Fruit fly (Drosophila melanogaster): ENCODE measurements around the gene CG33986.

Gene CG33986

dm6 chr3L:15544455-15545415 is 19.7 kb upstream of the CG33986 start:
- peak; percentile 44 for TF ChIP-seq CG8301 (tag; optimal IDR thresholded peaks at IDR 0.05)
- no peak for TF ChIP-seq D1 (tag; optimal IDR thresholded peaks at IDR 0.05)
- TF ChIP-seq Snoo (tag; optimal IDR thresholded peaks at IDR 0.05), result peak; percentile 24
- no peak for TF ChIP-seq gl (tag; optimal IDR thresholded peaks at IDR 0.05)
- TF ChIP-seq CG14655 (GFP tag; optimal IDR thresholded peaks at IDR 0.05), result peak; percentile 60
- no peak for TF ChIP-seq CG9948 (tag; optimal IDR thresholded peaks at IDR 0.05)
- no peak for TF ChIP-seq CG15710 (tag; optimal IDR thresholded peaks at IDR 0.05)
- peak; percentile 20 for TF ChIP-seq Pif1A (GFP tag; optimal IDR thresholded peaks at IDR 0.05)
- peak; percentile 11; the same call in 1 of the 2 replicates for TF ChIP-seq Ets98B (GFP tag; IDR thresholded peaks at IDR 0.05)
- TF ChIP-seq CG4496 (GFP tag; IDR thresholded peaks at IDR 0.05), result peak; percentile 15; the same call in 1 of the 3 replicates
- no peak for TF ChIP-seq CG13204 (GFP tag; optimal IDR thresholded peaks at IDR 0.05)
- TF ChIP-seq EcR (GFP tag; optimal IDR thresholded peaks at IDR 0.05), result peak; percentile 72
- no peak for TF ChIP-seq CG12605 (GFP tag; IDR thresholded peaks at IDR 0.05)
- TF ChIP-seq CG8159 (tag; optimal IDR thresholded peaks at IDR 0.05), result no peak
- TF ChIP-seq CG32121 (GFP tag; IDR thresholded peaks at IDR 0.05), result no peak
- TF ChIP-seq rn (GFP tag; IDR thresholded peaks at IDR 0.05), result no peak

dm6 chr3L:15543467-15543866 is 18.4 kb upstream of the CG33986 start:
- TF ChIP-seq Pif1A (GFP tag; optimal IDR thresholded peaks at IDR 0.05), result no peak
- TF ChIP-seq rn (GFP tag; IDR thresholded peaks at IDR 0.05), result no peak
- no peak for TF ChIP-seq CG4496 (GFP tag; IDR thresholded peaks at IDR 0.05)
- no peak for TF ChIP-seq EcR (GFP tag; optimal IDR thresholded peaks at IDR 0.05)
- no peak for TF ChIP-seq CG10348 (GFP tag; IDR thresholded peaks at IDR 0.05)
- no peak for TF ChIP-seq CG17806 (tag; optimal IDR thresholded peaks at IDR 0.05)
- TF ChIP-seq CG12605 (GFP tag; IDR thresholded peaks at IDR 0.05), result no peak
- TF ChIP-seq D1 (tag; optimal IDR thresholded peaks at IDR 0.05), result no peak
- TF ChIP-seq CG34367 (tag; optimal IDR thresholded peaks at IDR 0.05), result no peak
- no peak for TF ChIP-seq CG9948 (tag; optimal IDR thresholded peaks at IDR 0.05)

- 0 out of 3 replicates have a peak, but pooled peaks have one; percentile 2 for TF ChIP-seq CG4496 (GFP tag; IDR thresholded peaks at IDR 0.05)
- no peak for TF ChIP-seq CG10348 (GFP tag; IDR thresholded peaks at IDR 0.05)
Observed at dm6 chr3L:15543049-15543448, 18.0 kb upstream of the CG33986 start.

dm6 chr3L:15541281-15541680 is 16.2 kb upstream of the CG33986 start:
- no peak for TF ChIP-seq CG8159 (tag; optimal IDR thresholded peaks at IDR 0.05)
- no peak for TF ChIP-seq EcR (GFP tag; optimal IDR thresholded peaks at IDR 0.05)
- TF ChIP-seq Pif1B (GFP tag; optimal IDR thresholded peaks at IDR 0.05), result no peak
- TF ChIP-seq fd96Ca (GFP tag; IDR thresholded peaks at IDR 0.05), result no peak
- no peak for TF ChIP-seq CG34367 (tag; optimal IDR thresholded peaks at IDR 0.05)
- no peak for TF ChIP-seq gl (tag; optimal IDR thresholded peaks at IDR 0.05)
- no peak for TF ChIP-seq Pif1A (GFP tag; optimal IDR thresholded peaks at IDR 0.05)
- TF ChIP-seq CG14655 (GFP tag; optimal IDR thresholded peaks at IDR 0.05), result no peak
- TF ChIP-seq CG17806 (tag; optimal IDR thresholded peaks at IDR 0.05), result no peak

- TF ChIP-seq CG8301 (tag; optimal IDR thresholded peaks at IDR 0.05) (no peak), Ets98B (GFP tag; IDR thresholded peaks at IDR 0.05) (no peak), Pif1A (GFP tag; optimal IDR thresholded peaks at IDR 0.05) (no peak), CG12605 (GFP tag; IDR thresholded peaks at IDR 0.05) (0 out of 2 replicates have a peak, but pooled peaks have one; percentile 8), Snoo (tag; optimal IDR thresholded peaks at IDR 0.05) (no peak), CG14655 (GFP tag; optimal IDR thresholded peaks at IDR 0.05) (peak; percentile 1), CG15710 (tag; optimal IDR thresholded peaks at IDR 0.05) (no peak)
Observed at dm6 chr3L:15540682-15541081, 15.6 kb upstream of the CG33986 start.

- no peak for TF ChIP-seq CG13204 (GFP tag; optimal IDR thresholded peaks at IDR 0.05)
- no peak for TF ChIP-seq CG17806 (tag; optimal IDR thresholded peaks at IDR 0.05)
- no peak for TF ChIP-seq CG12605 (GFP tag; IDR thresholded peaks at IDR 0.05)
- TF ChIP-seq rn (GFP tag; IDR thresholded peaks at IDR 0.05), result no peak
- no peak for TF ChIP-seq CG8301 (tag; optimal IDR thresholded peaks at IDR 0.05)
- no peak for TF ChIP-seq CG34367 (tag; optimal IDR thresholded peaks at IDR 0.05)
- TF ChIP-seq Ets98B (GFP tag; IDR thresholded peaks at IDR 0.05), result no peak
- no peak for TF ChIP-seq CG4496 (GFP tag; IDR thresholded peaks at IDR 0.05)
- no peak for TF ChIP-seq CG10348 (GFP tag; IDR thresholded peaks at IDR 0.05)
- TF ChIP-seq Pif1A (GFP tag; optimal IDR thresholded peaks at IDR 0.05), result no peak
- no peak for TF ChIP-seq Pif1B (GFP tag; optimal IDR thresholded peaks at IDR 0.05)
- TF ChIP-seq CG32121 (GFP tag; IDR thresholded peaks at IDR 0.05), result no peak
- TF ChIP-seq fd96Ca (GFP tag; IDR thresholded peaks at IDR 0.05), result no peak
- no peak for TF ChIP-seq CG14655 (GFP tag; optimal IDR thresholded peaks at IDR 0.05)
- no peak for TF ChIP-seq CG8159 (tag; optimal IDR thresholded peaks at IDR 0.05)
- no peak for TF ChIP-seq EcR (GFP tag; optimal IDR thresholded peaks at IDR 0.05)
- TF ChIP-seq gl (tag; optimal IDR thresholded peaks at IDR 0.05), result no peak
Observed at dm6 chr3L:15539903-15540409, 14.9 kb upstream of the CG33986 start.
